Worm (Caenorhabditis elegans): ENCODE results near the gene T02C12.5.

The T02C12.5 gene

ce11 chrIII:4036740-4037139 lies 8.8 kb upstream of the T02C12.5 start, which contains the start of gene hum-5:
Gene hum-5 (minus strand): TSS chrIII:4036840.
- no peak for TF ChIP-seq mep-1 (tag; optimal IDR thresholded peaks at IDR 0.05)
- no peak for TF ChIP-seq M03D4.4 (tag; optimal IDR thresholded peaks at IDR 0.05)
- TF ChIP-seq blmp-1 (tag; optimal IDR thresholded peaks at IDR 0.05) = no peak
- no peak for TF ChIP-seq nhr-2 (tag; optimal IDR thresholded peaks at IDR 0.05)
- TF ChIP-seq zip-8 (tag; optimal IDR thresholded peaks at IDR 0.05) = no peak
- no peak for TF ChIP-seq lin-13 (tag; optimal IDR thresholded peaks at IDR 0.05)
- TF ChIP-seq elt-1 (tag; optimal IDR thresholded peaks at IDR 0.05; ENCODE audit: borderline replicate concordance, insufficient read depth) = no peak
- no peak for TF ChIP-seq unc-62 (GFP tag; optimal IDR thresholded peaks at IDR 0.05)
- TF ChIP-seq pha-4 (tag; optimal IDR thresholded peaks at IDR 0.05) = no peak
- no peak for TF ChIP-seq nhr-237 (tag; optimal IDR thresholded peaks at IDR 0.05)
- no peak for TF ChIP-seq nhr-76 (tag; optimal IDR thresholded peaks at IDR 0.05)
- no peak for TF ChIP-seq bed-3 (GFP tag; optimal IDR thresholded peaks at IDR 0.05)
- no peak for TF ChIP-seq snpc-4 (tag; optimal IDR thresholded peaks at IDR 0.05)
- no peak for TF ChIP-seq lsy-2 (tag; optimal IDR thresholded peaks at IDR 0.05)
- TF ChIP-seq nhr-28 (tag; optimal IDR thresholded peaks at IDR 0.05) = no peak
- no peak for TF ChIP-seq sptf-1 (tag; optimal IDR thresholded peaks at IDR 0.05)
- TF ChIP-seq drap-1 (GFP tag; optimal IDR thresholded peaks at IDR 0.05) = no peak
- TF ChIP-seq sem-2 (GFP tag; optimal IDR thresholded peaks at IDR 0.05) = no peak
- no peak for TF ChIP-seq elt-3 (tag; optimal IDR thresholded peaks at IDR 0.05)
- no peak for TF ChIP-seq ztf-11 (tag; optimal IDR thresholded peaks at IDR 0.05)

ce11 chrIII:4034984-4035383 lies 7.0 kb upstream of the T02C12.5 start:
- TF ChIP-seq lin-32 (GFP tag; optimal IDR thresholded peaks at IDR 0.05) (no peak), nhr-28 (tag; optimal IDR thresholded peaks at IDR 0.05) (no peak), blmp-1 (tag; optimal IDR thresholded peaks at IDR 0.05) (no peak), ces-1 (GFP tag; optimal IDR thresholded peaks at IDR 0.05) (peak; percentile 94), lin-13 (tag; optimal IDR thresholded peaks at IDR 0.05) (no peak)

ce11 chrIII:4030839-4031238 lies 2.9 kb upstream of the T02C12.5 start:
- TF ChIP-seq mab-5 (tag; optimal IDR thresholded peaks at IDR 0.05) = no peak
- TF ChIP-seq blmp-1 (tag; optimal IDR thresholded peaks at IDR 0.05) = no peak
- no peak for TF ChIP-seq lin-13 (tag; optimal IDR thresholded peaks at IDR 0.05)
- TF ChIP-seq flh-1 (GFP tag; optimal IDR thresholded peaks at IDR 0.05) = no peak
- no peak for TF ChIP-seq nhr-76 (tag; optimal IDR thresholded peaks at IDR 0.05)
- no peak for TF ChIP-seq ztf-11 (tag; optimal IDR thresholded peaks at IDR 0.05)
- no peak for TF ChIP-seq cnd-1 (tag; optimal IDR thresholded peaks at IDR 0.05)
- no peak for TF ChIP-seq drap-1 (GFP tag; optimal IDR thresholded peaks at IDR 0.05)
- TF ChIP-seq lsy-2 (tag; optimal IDR thresholded peaks at IDR 0.05) = no peak
- no peak for TF ChIP-seq nhr-12 (tag; optimal IDR thresholded peaks at IDR 0.05)
- TF ChIP-seq mls-2 (tag; optimal IDR thresholded peaks at IDR 0.05) = no peak
- no peak for TF ChIP-seq mep-1 (tag; optimal IDR thresholded peaks at IDR 0.05)
- no peak for TF ChIP-seq tbx-8 (GFP tag; optimal IDR thresholded peaks at IDR 0.05)
- TF ChIP-seq elt-3 (tag; optimal IDR thresholded peaks at IDR 0.05) = no peak

ce11 chrIII:4021866-4022265 lies 6.1 kb downstream of the T02C12.5 start, which contains the start of gene tftc-5:
Gene tftc-5 (plus strand): TSS chrIII:4022166.
- no peak for TF ChIP-seq tbx-8 (GFP tag; optimal IDR thresholded peaks at IDR 0.05)
- TF ChIP-seq lin-32 (GFP tag; optimal IDR thresholded peaks at IDR 0.05) = no peak
- no peak for TF ChIP-seq ham-2 (GFP tag; optimal IDR thresholded peaks at IDR 0.05)
- TF ChIP-seq nhr-12 (tag; optimal IDR thresholded peaks at IDR 0.05) = no peak
- TF ChIP-seq hlh-1 (tag; optimal IDR thresholded peaks at IDR 0.05) = no peak
- TF ChIP-seq mls-2 (tag; optimal IDR thresholded peaks at IDR 0.05) = no peak
- TF ChIP-seq nhr-28 (tag; optimal IDR thresholded peaks at IDR 0.05) = no peak

- peak; percentile 97 for TF ChIP-seq lsy-2 (tag; optimal IDR thresholded peaks at IDR 0.05)
- TF ChIP-seq lin-13 (tag; optimal IDR thresholded peaks at IDR 0.05) = peak; percentile 38
- TF ChIP-seq ces-1 (GFP tag; optimal IDR thresholded peaks at IDR 0.05) = peak; percentile 66
- TF ChIP-seq mep-1 (tag; optimal IDR thresholded peaks at IDR 0.05) = peak; percentile 77
- TF ChIP-seq hlh-1 (tag; optimal IDR thresholded peaks at IDR 0.05) = no peak
- no peak for TF ChIP-seq tbx-8 (GFP tag; optimal IDR thresholded peaks at IDR 0.05)
- TF ChIP-seq nhr-237 (tag; optimal IDR thresholded peaks at IDR 0.05) = peak; percentile 44
- TF ChIP-seq ceh-43 (GFP tag; optimal IDR thresholded peaks at IDR 0.05) = no peak
- peak; percentile 37 for TF ChIP-seq pha-4 (tag; optimal IDR thresholded peaks at IDR 0.05)
- peak; percentile 26 for TF ChIP-seq sptf-1 (tag; optimal IDR thresholded peaks at IDR 0.05)
- peak; percentile 62 for TF ChIP-seq ceh-39 (tag; optimal IDR thresholded peaks at IDR 0.05)
- TF ChIP-seq bed-3 (GFP tag; optimal IDR thresholded peaks at IDR 0.05) = no peak
Observed at ce11 chrIII:4019801-4020200, 8.2 kb downstream of the T02C12.5 start, which contains the start of gene snpc-3.4. Gene snpc-3.4 (plus strand): TSS chrIII:4020037.
